Worm (Caenorhabditis elegans) whole organism, early embryonic: ENCODE measurements around the gene C07A9.5.
A peak's percentile ranks its signal among the peaks of the same experiment; 100 is the strongest.

Experiments
- B0310.2 ChIP-seq: sonication (generic microtip); optimal IDR thresholded peaks from 2 replicates; lab custom pipeline; 2016; ENCODE audit warnings: mild to moderate bottlenecking, missing genetic modification characterization, missing compliant biosample characterization
- F13C5.2 ChIP-seq: sonication (generic microtip); optimal IDR thresholded peaks from 2 replicates; lab custom pipeline; 2017; ENCODE audit warnings: mild to moderate bottlenecking, missing genetic modification characterization, inconsistent platforms, missing compliant biosample characterization
- aly-1 ChIP-seq: sonication (generic microtip); optimal IDR thresholded peaks from 2 replicates; lab custom pipeline; 2016; ENCODE audit warnings: missing genetic modification characterization, missing compliant biosample characterization
- ama-1 ChIP-seq: fragments of 150-350 bp; optimal IDR thresholded peaks from 2 replicates; lab custom pipeline; 2014
- ceh-13 ChIP-seq: fragments of 200-800 bp; sonication (Bioruptor generic); optimal IDR thresholded peaks from 2 replicates; lab custom pipeline; 2018; ENCODE audit warnings: mild to moderate bottlenecking, missing genetic modification characterization, missing compliant biosample characterization
- flt-1 ChIP-seq: fragments of 200-800 bp; sonication (Bioruptor generic); IDR thresholded peaks from 2 replicates; pipeline ENCODE4 v1.3.6; 2022; ENCODE audit warnings: missing genetic modification characterization, missing compliant biosample characterization
- hmbx-1 ChIP-seq: sonication (generic microtip); optimal IDR thresholded peaks from 2 replicates; lab custom pipeline; 2016; ENCODE audit warnings: mild to moderate bottlenecking, missing genetic modification characterization, missing compliant biosample characterization
- hmg-4 ChIP-seq: fragments of 200-800 bp; sonication (Bioruptor generic); optimal IDR thresholded peaks from 2 replicates; lab custom pipeline; 2018; ENCODE audit warnings: mild to moderate bottlenecking, missing genetic modification characterization, missing compliant biosample characterization
- hnd-1 ChIP-seq: sonication (generic microtip); optimal IDR thresholded peaks from 2 replicates; lab custom pipeline; 2016; ENCODE audit warnings: missing genetic modification characterization, missing compliant biosample characterization
- pes-1 ChIP-seq: fragments of 200-800 bp; sonication (Bioruptor generic); IDR thresholded peaks from 2 replicates; pipeline ENCODE4 v1.3.6; 2022; ENCODE audit warnings: missing genetic modification reagents, missing genetic modification characterization, missing compliant biosample characterization
- scrt-1 ChIP-seq: fragments of 200-800 bp; sonication (Bioruptor generic); IDR thresholded peaks from 2 replicates; pipeline ENCODE4 v1.3.6; 2022; ENCODE audit warnings: missing genetic modification characterization, missing compliant biosample characterization
- tbx-37 ChIP-seq: fragments of 200-800 bp; sonication (Bioruptor generic); conservative IDR thresholded peaks from 2 replicates; pipeline ENCODE4 v1.3.6; 2022; ENCODE audit warnings: missing genetic modification reagents, missing genetic modification characterization, missing compliant biosample characterization
- tra-4 ChIP-seq: sonication (generic microtip); optimal IDR thresholded peaks from 2 replicates; lab custom pipeline; 2017; ENCODE audit warnings: missing genetic modification characterization, missing compliant biosample characterization

ce11 chrIII:9717243-9717642 lies 34.6 kb upstream of the C07A9.5 start:
- TF ChIP-seq ama-1 (lab: Kevin White, UChicago) (peak; percentile 57), hmbx-1 (tag; lab: Kevin White, UChicago) (no peak), tra-4 (tag; lab: Kevin White, UChicago) (no peak), F13C5.2 (tag; lab: Kevin White, UChicago) (no peak), flt-1 (GFP tag; lab: Robert Waterston, UW) (no peak), aly-1 (tag; lab: Kevin White, UChicago) (no peak), scrt-1 (GFP tag; lab: Robert Waterston, UW) (no peak), pes-1 (GFP tag; lab: Robert Waterston, UW) (no peak), hnd-1 (tag; lab: Kevin White, UChicago) (no peak), tbx-37 (GFP tag; lab: Robert Waterston, UW) (no peak), hmg-4 (GFP tag; lab: Kevin White, UChicago) (no peak), B0310.2 (tag; lab: Kevin White, UChicago) (no peak), ceh-13 (GFP tag; lab: Kevin White, UChicago) (no peak)
